Fruit fly (Drosophila melanogaster): ENCODE results near the gene CG17325.

The CG17325 gene

dm6 chr2L:18846175-18846574 is 33.7 kb downstream of the CG17325 start:
- TF ChIP-seq jim (GFP tag; optimal IDR thresholded peaks at IDR 0.05), result no peak
- no peak for TF ChIP-seq GATAd (GFP tag; optimal IDR thresholded peaks at IDR 0.05)
- TF ChIP-seq Hnf4 (GFP tag; optimal IDR thresholded peaks at IDR 0.05), result no peak
- no peak for TF ChIP-seq HLH106 (tag; optimal IDR thresholded peaks at IDR 0.05)
- TF ChIP-seq brk (GFP tag; optimal IDR thresholded peaks at IDR 0.05), result no peak
- no peak for TF ChIP-seq Mio (GFP tag; optimal IDR thresholded peaks at IDR 0.05)
- no peak for TF ChIP-seq rgr (GFP tag; optimal IDR thresholded peaks at IDR 0.05)
- no peak for TF ChIP-seq br (GFP tag; optimal IDR thresholded peaks at IDR 0.05)
- no peak for TF ChIP-seq Hr78 (GFP tag; optimal IDR thresholded peaks at IDR 0.05)
- no peak for TF ChIP-seq Abd-B (GFP tag; optimal IDR thresholded peaks at IDR 0.05)
- no peak for TF ChIP-seq woc (GFP tag; optimal IDR thresholded peaks at IDR 0.05)
- TF ChIP-seq ey (GFP tag; optimal IDR thresholded peaks at IDR 0.05), result no peak
- no peak for TF ChIP-seq Vsx2 (GFP tag; optimal IDR thresholded peaks at IDR 0.05; ENCODE audit: partially characterized antibody)

dm6 chr2L:18846843-18847242 is 34.4 kb downstream of the CG17325 start:
- TF ChIP-seq Dfd (GFP tag; optimal IDR thresholded peaks at IDR 0.05) (no peak), tai (GFP tag; optimal IDR thresholded peaks at IDR 0.05) (no peak), HLH106 (tag; optimal IDR thresholded peaks at IDR 0.05) (no peak), dl (GFP tag; optimal IDR thresholded peaks at IDR 0.05; ENCODE audit: insufficient read depth in 1 of 2, partially characterized antibody in 2 of 2) (no peak), woc (GFP tag; optimal IDR thresholded peaks at IDR 0.05) (no peak), jim (GFP tag; optimal IDR thresholded peaks at IDR 0.05) (no peak), Rel (GFP tag; optimal IDR thresholded peaks at IDR 0.05) (no peak), Rel (tag; optimal IDR thresholded peaks at IDR 0.05) (no peak), brk (GFP tag; optimal IDR thresholded peaks at IDR 0.05) (no peak), foxo (GFP tag; optimal IDR thresholded peaks at IDR 0.05) (no peak), Myc (optimal IDR thresholded peaks at IDR 0.05) (no peak), sv (GFP tag; optimal IDR thresholded peaks at IDR 0.05) (no peak), N (GFP tag; optimal IDR thresholded peaks at IDR 0.05) (no peak), Sp1 (GFP tag; optimal IDR thresholded peaks at IDR 0.05) (no peak), Dif (GFP tag; optimal IDR thresholded peaks at IDR 0.05; ENCODE audit: partially characterized antibody) (no peak)

- TF ChIP-seq pan (optimal IDR thresholded peaks at IDR 0.05) (no peak), usp (GFP tag; optimal IDR thresholded peaks at IDR 0.05) (no peak), HLH106 (tag; optimal IDR thresholded peaks at IDR 0.05) (no peak), tai (GFP tag; optimal IDR thresholded peaks at IDR 0.05) (no peak), dmrt93B (GFP tag; optimal IDR thresholded peaks at IDR 0.05) (no peak), Abd-B (GFP tag; optimal IDR thresholded peaks at IDR 0.05) (no peak), sage (GFP tag; optimal IDR thresholded peaks at IDR 0.05) (no peak), sv (GFP tag; optimal IDR thresholded peaks at IDR 0.05) (no peak), CG32264 (GFP tag; optimal IDR thresholded peaks at IDR 0.05) (no peak), lola (GFP tag; optimal IDR thresholded peaks at IDR 0.05) (no peak), CG9705 (GFP tag; optimal IDR thresholded peaks at IDR 0.05) (no peak), Vsx2 (GFP tag; optimal IDR thresholded peaks at IDR 0.05; ENCODE audit: partially characterized antibody) (no peak), Dfd (GFP tag; optimal IDR thresholded peaks at IDR 0.05) (no peak)
Measured at dm6 chr2L:18852249-18852648, 39.8 kb downstream of the CG17325 start.

dm6 chr2L:18857635-18858059 is 45.2 kb downstream of the CG17325 start:
- TF ChIP-seq sage (GFP tag; optimal IDR thresholded peaks at IDR 0.05) (peak; percentile 91), dmrt93B (GFP tag; optimal IDR thresholded peaks at IDR 0.05) (peak; percentile 90), dl (GFP tag; optimal IDR thresholded peaks at IDR 0.05; ENCODE audit: insufficient read depth in 1 of 2, partially characterized antibody in 2 of 2) (no peak), CG9705 (GFP tag; optimal IDR thresholded peaks at IDR 0.05) (peak; percentile 95), Rel (GFP tag; optimal IDR thresholded peaks at IDR 0.05) (peak; percentile 88), Rel (tag; optimal IDR thresholded peaks at IDR 0.05) (peak; percentile 90), usp (GFP tag; optimal IDR thresholded peaks at IDR 0.05) (no peak), CrebA (GFP tag; optimal IDR thresholded peaks at IDR 0.05; ENCODE audit: borderline replicate concordance) (peak; percentile 91), GATAd (GFP tag; optimal IDR thresholded peaks at IDR 0.05) (peak; percentile 83), rgr (GFP tag; optimal IDR thresholded peaks at IDR 0.05) (peak; percentile 98), Sp1 (GFP tag; optimal IDR thresholded peaks at IDR 0.05) (peak; percentile 96), N (GFP tag; optimal IDR thresholded peaks at IDR 0.05) (no peak), lola (GFP tag; optimal IDR thresholded peaks at IDR 0.05) (no peak), woc (GFP tag; optimal IDR thresholded peaks at IDR 0.05) (peak; percentile 98), fru (GFP tag; optimal IDR thresholded peaks at IDR 0.05) (peak; percentile 96), Hnf4 (GFP tag; optimal IDR thresholded peaks at IDR 0.05) (peak; percentile 96), Vsx2 (GFP tag; optimal IDR thresholded peaks at IDR 0.05; ENCODE audit: partially characterized antibody) (no peak), jim (GFP tag; optimal IDR thresholded peaks at IDR 0.05) (no peak), Jra (GFP tag; optimal IDR thresholded peaks at IDR 0.05) (peak; percentile 86), Dif (GFP tag; optimal IDR thresholded peaks at IDR 0.05; ENCODE audit: partially characterized antibody) (no peak), OdsH (GFP tag; optimal IDR thresholded peaks at IDR 0.05) (peak; percentile 95), sv (GFP tag; optimal IDR thresholded peaks at IDR 0.05) (peak; percentile 93), CG32264 (GFP tag; optimal IDR thresholded peaks at IDR 0.05) (peak; percentile 90), Dfd (GFP tag; optimal IDR thresholded peaks at IDR 0.05) (peak; percentile 49), dsf (GFP tag; optimal IDR thresholded peaks at IDR 0.05; ENCODE audit: borderline replicate concordance) (peak; percentile 89), psq (GFP tag; optimal IDR thresholded peaks at IDR 0.05) (peak; percentile 91), br (GFP tag; optimal IDR thresholded peaks at IDR 0.05) (peak; percentile 98), tai (GFP tag; optimal IDR thresholded peaks at IDR 0.05) (no peak), ey (GFP tag; optimal IDR thresholded peaks at IDR 0.05) (peak; percentile 97), Abd-B (GFP tag; optimal IDR thresholded peaks at IDR 0.05) (no peak), foxo (GFP tag; optimal IDR thresholded peaks at IDR 0.05) (peak; percentile 93 to 98), brk (GFP tag; optimal IDR thresholded peaks at IDR 0.05) (no peak), pan (optimal IDR thresholded peaks at IDR 0.05) (peak; percentile 55), Mio (GFP tag; optimal IDR thresholded peaks at IDR 0.05) (peak; percentile 77), h (GFP tag; optimal IDR thresholded peaks at IDR 0.05) (peak; percentile 98), Hr83 (GFP tag; optimal IDR thresholded peaks at IDR 0.05; ENCODE audit: poor library complexity, severe bottlenecking) (peak; percentile 88), HLH106 (tag; optimal IDR thresholded peaks at IDR 0.05) (peak; percentile 98)

Data from whole organism, wandering third instar larva.